Worm (Caenorhabditis elegans) whole organism, L4 larva: ENCODE data around the gene srx-84.
A peak's percentile ranks its signal among the peaks of the same experiment; 100 is the strongest.

ENCODE experiments used
- F37D6.2 ChIP-seq: sonication (generic microtip); optimal IDR thresholded peaks from 2 replicates; lab custom pipeline; 2016; ENCODE audit warnings: mild to moderate bottlenecking, missing genetic modification characterization, missing compliant biosample characterization
- R02D3.7 ChIP-seq: fragments of 150-350 bp; sonication (generic microtip); optimal IDR thresholded peaks from 3 replicates; lab custom pipeline; 2014; ENCODE audit warnings: missing biosample characterization, missing genetic modification characterization
- Y75B8A.6 ChIP-seq: fragments of 200-800 bp; sonication (Bioruptor generic); IDR thresholded peaks from 2 replicates; pipeline ENCODE4 v1.3.6; 2022; ENCODE audit warnings: missing genetic modification reagents, missing genetic modification characterization, missing compliant biosample characterization
- arid-1 ChIP-seq: fragments of 200-800 bp; sonication (Bioruptor generic); conservative IDR thresholded peaks from 2 replicates; pipeline ENCODE4 v1.3.6; 2022; ENCODE audit warnings: missing genetic modification reagents, missing genetic modification characterization, missing compliant biosample characterization
- attf-4 ChIP-seq: sonication (generic microtip); optimal IDR thresholded peaks from 3 replicates; lab custom pipeline; 2017; ENCODE audit warnings: missing biosample characterization, missing genetic modification characterization
- ceh-20 ChIP-seq: fragments of 200-800 bp; sonication (Bioruptor generic); IDR thresholded peaks from 2 replicates; pipeline ENCODE4 v1.3.6; 2022; ENCODE audit warnings: missing genetic modification reagents, missing genetic modification characterization, missing compliant biosample characterization
- ceh-32 ChIP-seq: sonication (generic microtip); optimal IDR thresholded peaks from 2 replicates; lab custom pipeline; 2016; ENCODE audit warnings: mild to moderate bottlenecking, missing genetic modification characterization, missing compliant biosample characterization; ENCODE audit not compliant: poor library complexity
- cey-2 ChIP-seq: sonication (generic microtip); optimal IDR thresholded peaks from 3 replicates; lab custom pipeline; 2017; ENCODE audit warnings: missing genetic modification characterization, mild to moderate bottlenecking, missing compliant biosample characterization, antibody characterized with exemption, borderline replicate concordance; ENCODE audit not compliant: insufficient read depth
- ctbp-1 ChIP-seq: fragments of 200-800 bp; sonication (Bioruptor generic); IDR thresholded peaks from 2 replicates; pipeline ENCODE4 v1.3.6; 2022; ENCODE audit warnings: missing genetic modification reagents, missing genetic modification characterization, missing compliant biosample characterization
- daf-12 ChIP-seq: fragments of 150-350 bp; optimal IDR thresholded peaks from 2 replicates; lab custom pipeline; 2014; ENCODE audit warnings: missing biosample characterization, missing genetic modification reagents, missing genetic modification characterization
- daf-19 ChIP-seq: fragments of 200-800 bp; sonication (Bioruptor generic); conservative IDR thresholded peaks from 2 replicates; pipeline ENCODE4 v1.3.6; 2022; ENCODE audit warnings: missing genetic modification characterization, missing compliant biosample characterization
- dmd-6 ChIP-seq: fragments of 200-800 bp; sonication (Bioruptor generic); IDR thresholded peaks from 2 replicates; pipeline ENCODE4 v1.3.6; 2022; ENCODE audit warnings: missing genetic modification reagents, missing genetic modification characterization, missing compliant biosample characterization
- dmd-8 ChIP-seq: fragments of 200-800 bp; sonication (Bioruptor generic); IDR thresholded peaks from 2 replicates; pipeline ENCODE4 v1.3.6; 2022; ENCODE audit warnings: missing genetic modification characterization, missing compliant biosample characterization
- dmd-9 ChIP-seq: fragments of 200-800 bp; sonication (Bioruptor generic); IDR thresholded peaks from 2 replicates; pipeline ENCODE4 v1.3.6; 2022; ENCODE audit warnings: missing genetic modification reagents, missing genetic modification characterization, missing compliant biosample characterization
- dve-1 ChIP-seq: sonication (generic microtip); optimal IDR thresholded peaks from 2 replicates; lab custom pipeline; 2017; ENCODE audit warnings: antibody characterized with exemption, mild to moderate bottlenecking, missing genetic modification characterization, missing compliant biosample characterization; ENCODE audit not compliant: insufficient read depth
- egl-27 ChIP-seq: sonication (generic microtip); optimal IDR thresholded peaks from 3 replicates; lab custom pipeline; 2017; ENCODE audit warnings: missing biosample characterization, missing genetic modification reagents, missing genetic modification characterization
- egl-43 ChIP-seq: fragments of 200-800 bp; sonication (Bioruptor generic); IDR thresholded peaks from 2 replicates; pipeline ENCODE4 v1.3.6; 2022; ENCODE audit warnings: missing genetic modification reagents, missing genetic modification characterization, missing compliant biosample characterization
- gei-8 ChIP-seq: fragments of 200-800 bp; sonication (Bioruptor generic); optimal IDR thresholded peaks from 2 replicates; lab custom pipeline; 2018; ENCODE audit warnings: mild to moderate bottlenecking, missing genetic modification characterization, missing compliant biosample characterization
- hlh-11 ChIP-seq: fragments of 200-800 bp; sonication (Bioruptor generic); optimal IDR thresholded peaks from 2 replicates; lab custom pipeline; 2018; ENCODE audit warnings: mild to moderate bottlenecking, missing genetic modification characterization, missing compliant biosample characterization
- hlh-30 ChIP-seq: sonication (generic microtip); optimal IDR thresholded peaks from 2 replicates; lab custom pipeline; 2017; ENCODE audit warnings: antibody characterized with exemption, mild to moderate bottlenecking, missing genetic modification characterization, missing compliant biosample characterization; ENCODE audit not compliant: insufficient read depth
- lin-15B ChIP-seq: fragments of 150-350 bp; sonication (generic microtip); optimal IDR thresholded peaks from 3 replicates; lab custom pipeline; 2014; ENCODE audit warnings: missing biosample characterization, missing genetic modification characterization
- lin-29 ChIP-seq: fragments of 200-800 bp; sonication (Bioruptor generic); IDR thresholded peaks from 2 replicates; pipeline ENCODE4 v1.3.6; 2022; ENCODE audit warnings: missing genetic modification reagents, missing genetic modification characterization, missing compliant biosample characterization
- lin-38 ChIP-seq: fragments of 200-800 bp; sonication (Bioruptor generic); IDR thresholded peaks from 2 replicates; pipeline ENCODE4 v1.3.6; 2022; ENCODE audit warnings: missing genetic modification reagents, missing genetic modification characterization, missing compliant biosample characterization
- mdt-29 ChIP-seq: fragments of 200-800 bp; sonication (Bioruptor generic); IDR thresholded peaks from 2 replicates; pipeline ENCODE4 v1.3.6; 2022; ENCODE audit warnings: missing genetic modification reagents, missing genetic modification characterization, missing compliant biosample characterization
- mep-1 ChIP-seq: fragments of 150-350 bp; sonication (generic microtip); optimal IDR thresholded peaks from 3 replicates; lab custom pipeline; 2014; ENCODE audit warnings: missing biosample characterization, missing genetic modification characterization
- mxl-3 ChIP-seq: fragments of 200-800 bp; sonication (Bioruptor generic); optimal IDR thresholded peaks from 2 replicates; lab custom pipeline; 2018; ENCODE audit warnings: mild to moderate bottlenecking, missing genetic modification characterization, missing compliant biosample characterization
- nhr-10 ChIP-seq: fragments of 150-350 bp; optimal IDR thresholded peaks from 2 replicates; lab custom pipeline; 2014; ENCODE audit warnings: missing biosample characterization, missing genetic modification characterization
- nhr-102 ChIP-seq: sonication (generic microtip); optimal IDR thresholded peaks from 2 replicates; lab custom pipeline; 2016; ENCODE audit warnings: mild to moderate bottlenecking, missing genetic modification characterization, moderate library complexity, missing compliant biosample characterization
- nhr-11 ChIP-seq: fragments of 150-350 bp; optimal IDR thresholded peaks from 2 replicates; lab custom pipeline; 2014; ENCODE audit warnings: missing biosample characterization, missing genetic modification characterization
- nhr-111 ChIP-seq: fragments of 200-800 bp; sonication (Bioruptor generic); optimal IDR thresholded peaks from 2 replicates; lab custom pipeline; 2018; ENCODE audit warnings: mild to moderate bottlenecking, missing genetic modification characterization, missing compliant biosample characterization
- nhr-237 ChIP-seq: sonication (generic microtip); optimal IDR thresholded peaks from 2 replicates; lab custom pipeline; 2017; ENCODE audit warnings: missing biosample characterization, missing genetic modification characterization
- nhr-25 ChIP-seq: sonication (generic microtip); optimal IDR thresholded peaks from 2 replicates; lab custom pipeline; 2017; ENCODE audit warnings: missing genetic modification characterization, mild to moderate bottlenecking, missing compliant biosample characterization, antibody characterized with exemption, moderate library complexity, borderline replicate concordance; ENCODE audit not compliant: insufficient read depth
- nhr-6 ChIP-seq: fragments of 150-350 bp; optimal IDR thresholded peaks from 2 replicates; lab custom pipeline; 2014; ENCODE audit warnings: missing biosample characterization, missing genetic modification characterization
- nhr-76 ChIP-seq: fragments of 150-350 bp; optimal IDR thresholded peaks from 2 replicates; lab custom pipeline; 2014; ENCODE audit warnings: missing biosample characterization, missing genetic modification characterization
- nhr-77 ChIP-seq: fragments of 150-350 bp; optimal IDR thresholded peaks from 2 replicates; lab custom pipeline; 2014; ENCODE audit warnings: missing biosample characterization, missing genetic modification characterization
- pha-4 ChIP-seq, 2 experiments: fragments of 150-350 bp in 1 of 2; fragments of 200-800 bp in 1 of 2; sonication (Bioruptor generic) in 1 of 2; IDR thresholded peaks in 1 of 2; optimal IDR thresholded peaks in 1 of 2; 2 replicates each; pipeline versions ENCODE4 v1.3.6 to Lab custom; 2014 to 2022; ENCODE audit warnings: missing genetic modification characterization in 2 of 2, missing genetic modification reagents in 2 of 2, missing biosample characterization in 1 of 2, missing compliant biosample characterization in 1 of 2
- php-3 ChIP-seq: fragments of 200-800 bp; sonication (Bioruptor generic); IDR thresholded peaks from 2 replicates; pipeline ENCODE4 v1.3.6; 2022; ENCODE audit warnings: missing genetic modification reagents, missing genetic modification characterization, missing compliant biosample characterization
- pqm-1 ChIP-seq: sonication (generic microtip); optimal IDR thresholded peaks from 2 replicates; lab custom pipeline; 2017; ENCODE audit warnings: missing biosample characterization, missing genetic modification characterization
- rbr-2 ChIP-seq: sonication (generic microtip); optimal IDR thresholded peaks from 2 replicates; lab custom pipeline; 2016; ENCODE audit warnings: missing genotype, missing genetic modification characterization, missing compliant biosample characterization
- sdz-12 ChIP-seq: fragments of 200-800 bp; sonication (Bioruptor generic); optimal IDR thresholded peaks from 2 replicates; lab custom pipeline; 2018; ENCODE audit warnings: mild to moderate bottlenecking, missing genetic modification characterization, missing compliant biosample characterization
- snpc-1.2 ChIP-seq: fragments of 200-800 bp; sonication (Bioruptor generic); IDR thresholded peaks from 2 replicates; pipeline ENCODE4 v1.3.6; 2022; ENCODE audit warnings: missing genetic modification reagents, missing genetic modification characterization, missing compliant biosample characterization
- snpc-4 ChIP-seq: fragments of 150-350 bp; optimal IDR thresholded peaks from 2 replicates; lab custom pipeline; 2014; ENCODE audit warnings: missing biosample characterization, missing genetic modification characterization
- spr-1 ChIP-seq: sonication (generic microtip); optimal IDR thresholded peaks from 2 replicates; lab custom pipeline; 2016; ENCODE audit warnings: mild to moderate bottlenecking, missing genetic modification characterization, missing compliant biosample characterization
- tra-1 ChIP-seq: fragments of 200-800 bp; sonication (Bioruptor generic); IDR thresholded peaks from 2 replicates; pipeline ENCODE4 v1.3.6; 2022; ENCODE audit warnings: missing genetic modification reagents, missing genetic modification characterization, missing compliant biosample characterization
- unc-130 ChIP-seq: sonication (generic microtip); optimal IDR thresholded peaks from 2 replicates; lab custom pipeline; 2016; ENCODE audit warnings: missing genetic modification reagents, missing genetic modification characterization, missing compliant biosample characterization
- unc-62 ChIP-seq, 3 experiments: fragments of 150-350 bp in 1 of 3; sonication (generic microtip); optimal IDR thresholded peaks in 2 of 3; peaks in 1 of 3; 1 replicate in 1 of 3; 2 replicates in 2 of 3; lab custom pipeline; 2014 to 2017; ENCODE audit warnings: missing biosample characterization in 3 of 3, missing genetic modification characterization in 3 of 3, missing genetic modification reagents in 3 of 3, missing genotype in 1 of 3
- zag-1 ChIP-seq: fragments of 150-350 bp; optimal IDR thresholded peaks from 2 replicates; lab custom pipeline; 2014; ENCODE audit warnings: missing biosample characterization, missing genetic modification characterization
- ztf-7 ChIP-seq: fragments of 150-350 bp; optimal IDR thresholded peaks from 2 replicates; lab custom pipeline; 2014; ENCODE audit warnings: missing biosample characterization, missing genetic modification characterization

Gene srx-84

ce11 chrV:11629222-11630026 lies 30.5 kb downstream of the srx-84 start, which contains the start of gene F35B12.10:
F35B12.10 (minus strand) TSS chrV:11629272.
- TF ChIP-seq mdt-29 (no peak), ztf-7 (tag; lab: Kevin White, UChicago) (no peak), pqm-1 (peak; percentile 59), nhr-11 (tag; lab: Kevin White, UChicago) (no peak), hlh-11 (tag; lab: Kevin White, UChicago) (peak; percentile 83), pha-4 (GFP tag; IDR thresholded peaks at IDR 0.05; lab: Robert Waterston, UW) (no peak), pha-4 (tag; optimal IDR thresholded peaks at IDR 0.05; lab: Kevin White, UChicago) (no peak), cey-2 (tag; lab: Kevin White, UChicago) (no peak), R02D3.7 (no peak), nhr-76 (tag; lab: Kevin White, UChicago) (no peak), ctbp-1 (GFP tag; lab: Robert Waterston, UW) (0 out of 2 replicates have a peak, but pooled peaks have one; percentile 18), ceh-20 (GFP tag; lab: Robert Waterston, UW) (no peak), snpc-4 (tag; lab: Kevin White, UChicago) (no peak), daf-19 (GFP tag; lab: Robert Waterston, UW) (no peak), dmd-9 (GFP tag; lab: Robert Waterston, UW) (no peak), arid-1 (no peak), nhr-10 (tag; lab: Kevin White, UChicago) (no peak), unc-130 (GFP tag; lab: Kevin White, UChicago) (no peak), hlh-30 (tag; lab: Kevin White, UChicago) (no peak), F37D6.2 (tag; lab: Kevin White, UChicago) (no peak), lin-38 (GFP tag; lab: Robert Waterston, UW) (no peak), rbr-2 (tag; lab: Kevin White, UChicago) (no peak), egl-27 (tag; lab: Kevin White, UChicago) (no peak), ceh-32 (tag; lab: Kevin White, UChicago) (no peak), nhr-6 (tag; lab: Kevin White, UChicago) (no peak), daf-12 (tag; lab: Kevin White, UChicago) (no peak), mep-1 (tag; lab: Kevin White, UChicago) (peak; percentile 24), nhr-102 (no peak), nhr-237 (tag; lab: Kevin White, UChicago) (no peak), dmd-8 (GFP tag; lab: Robert Waterston, UW) (no peak), spr-1 (tag; lab: Kevin White, UChicago) (no peak), nhr-111 (no peak), Y75B8A.6 (GFP tag; lab: Robert Waterston, UW) (no peak), gei-8 (GFP tag; lab: Kevin White, UChicago) (no peak), mxl-3 (peak; percentile 55), nhr-77 (peak; percentile 34), attf-4 (no peak), dmd-6 (GFP tag; lab: Robert Waterston, UW) (peak; percentile 82), php-3 (GFP tag; lab: Robert Waterston, UW) (peak; percentile 45; the same call in 1 of the 2 replicates), nhr-25 (tag; lab: Kevin White, UChicago) (no peak), tra-1 (GFP tag; lab: Robert Waterston, UW) (0 out of 2 replicates have a peak, but pooled peaks have one; percentile 36), zag-1 (tag; lab: Kevin White, UChicago) (no peak), egl-43 (0 out of 2 replicates have a peak, but pooled peaks have one; percentile 14), sdz-12 (GFP tag; lab: Kevin White, UChicago) (no peak), unc-62 (GFP tag; optimal IDR thresholded peaks at IDR 0.05 in 1 of 2; lab: Kevin White, UChicago) (no peak), unc-62 (tag; optimal IDR thresholded peaks at IDR 0.05; lab: Kevin White, UChicago) (no peak), lin-29 (GFP tag; lab: Robert Waterston, UW) (no peak), lin-15B (tag; lab: Kevin White, UChicago) (no peak), dve-1 (peak; percentile 47), snpc-1.2 (no peak)
